Fruit fly (Drosophila melanogaster) whole organism: Measurements from ENCODE around the gene CG44325.

ENCODE experiments used
- EcR ChIP-seq, 2 experiments: fragments of >200 bp; optimal IDR thresholded peaks; 2 replicates each; lab custom pipeline; 2017; ENCODE audit warnings: missing biosample characterization in 2 of 2, missing genetic modification characterization in 2 of 2, missing genetic modification reagents in 2 of 2
- pan ChIP-seq: fragments of >200 bp; optimal IDR thresholded peaks from 2 replicates; lab custom pipeline; 2017
- psq ChIP-seq: fragments of >200 bp; optimal IDR thresholded peaks from 2 replicates; lab custom pipeline; 2017
- usp ChIP-seq: fragments of >200 bp; optimal IDR thresholded peaks from 2 replicates; lab custom pipeline; 2017; ENCODE audit warnings: missing biosample characterization, missing genetic modification characterization, mixed read lengths

DNA sequence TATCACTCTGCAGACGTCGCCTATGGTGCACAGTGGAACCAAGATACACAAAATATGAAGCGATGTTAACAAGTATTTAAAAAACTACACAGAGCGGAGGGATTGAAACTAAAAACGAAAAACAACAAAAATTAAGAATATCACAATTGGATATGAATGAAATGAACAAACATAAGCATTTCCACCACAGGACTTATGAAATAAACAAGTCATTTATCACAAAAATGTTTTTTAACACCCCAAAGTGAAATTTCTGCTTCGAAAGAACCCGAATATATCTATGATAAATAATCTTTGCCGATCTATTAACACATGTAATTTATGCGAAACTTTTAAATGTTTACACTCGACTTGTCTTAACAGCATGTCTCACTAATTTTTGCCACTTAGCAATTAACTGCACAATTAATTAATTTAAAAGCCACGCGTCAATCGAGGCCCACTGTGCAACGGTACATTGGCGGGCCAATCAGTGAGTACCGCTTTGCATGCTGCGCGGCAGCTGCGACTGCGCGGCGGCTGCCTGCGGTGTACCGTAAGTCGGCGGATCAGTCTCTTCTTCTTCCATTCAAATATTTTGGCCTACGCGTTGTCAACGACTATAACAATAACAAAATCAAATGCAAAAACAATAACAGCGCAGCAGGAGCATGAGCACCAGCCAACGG is 36.4 kb downstream of the CG44325 start:
- no peak for TF ChIP-seq EcR (GFP tag; optimal IDR thresholded peaks at IDR 0.05; lab: Kevin White, UChicago)
- TF ChIP-seq psq (lab: Kevin White, UChicago), result no peak
- TF ChIP-seq pan (lab: Kevin White, UChicago), result no peak
- TF ChIP-seq usp, result no peak
